Fruit fly (Drosophila melanogaster) whole organism, prepupa: Measurements from ENCODE around the gene SMSr.

Experiments used
- Blimp-1 ChIP-seq: fragments of 200-800 bp; sonication (Bioruptor generic); optimal IDR thresholded peaks from 3 replicates; lab custom pipeline; 2017; ENCODE audit warnings: missing biosample characterization, missing genetic modification characterization, mild to moderate bottlenecking, moderate library complexity, missing genetic modification reagents
- CG10631 ChIP-seq: fragments of 200-800 bp; sonication (Bioruptor generic); optimal IDR thresholded peaks from 2 replicates; lab custom pipeline; 2016; ENCODE audit warnings: missing biosample characterization, missing genetic modification characterization
- CG11294 ChIP-seq: fragments of 200-800 bp; sonication (Bioruptor generic); IDR thresholded peaks from 2 replicates; pipeline ENCODE4 v1.3.6; 2022; ENCODE audit warnings: missing biosample characterization, missing genetic modification characterization
- CG11762 ChIP-seq: fragments of 200-800 bp; sonication (Bioruptor generic); optimal IDR thresholded peaks from 3 replicates; lab custom pipeline; 2016; ENCODE audit warnings: missing biosample characterization, missing genetic modification characterization; ENCODE audit not compliant: insufficient read depth
- CG11902 ChIP-seq: fragments of 200-800 bp; sonication (Bioruptor generic); optimal IDR thresholded peaks from 3 replicates; lab custom pipeline; 2016; ENCODE audit warnings: missing biosample characterization, missing genetic modification characterization
- CG15336 ChIP-seq: fragments of 200-800 bp; sonication (Bioruptor generic); IDR thresholded peaks from 2 replicates; pipeline ENCODE4 v1.3.6; 2022; ENCODE audit warnings: missing biosample characterization, missing genetic modification characterization
- CG1621 ChIP-seq: fragments of 200-800 bp; sonication (Bioruptor generic); optimal IDR thresholded peaks from 3 replicates; lab custom pipeline; 2018; ENCODE audit warnings: missing biosample characterization, mild to moderate bottlenecking, missing genetic modification characterization
- CG16779 ChIP-seq: fragments of 200-800 bp; sonication (Bioruptor generic); optimal IDR thresholded peaks from 3 replicates; lab custom pipeline; 2017; ENCODE audit warnings: missing biosample characterization, mild to moderate bottlenecking, missing genetic modification characterization
- CG3032 ChIP-seq: fragments of 200-800 bp; optimal IDR thresholded peaks from 2 replicates; lab custom pipeline; 2019; ENCODE audit warnings: missing biosample characterization, mild to moderate bottlenecking, missing genetic modification characterization, moderate library complexity
- CG32006 ChIP-seq: fragments of 200-800 bp; sonication (Bioruptor generic); optimal IDR thresholded peaks from 3 replicates; lab custom pipeline; 2017; ENCODE audit warnings: missing biosample characterization, mild to moderate bottlenecking, missing genetic modification characterization
- CG34406 ChIP-seq: fragments of 200-800 bp; sonication (Bioruptor generic); optimal IDR thresholded peaks from 3 replicates; lab custom pipeline; 2016; ENCODE audit warnings: missing biosample characterization, missing genetic modification characterization
- CG6163 ChIP-seq: fragments of 200-800 bp; sonication (Bioruptor generic); IDR thresholded peaks from 3 replicates; pipeline ENCODE4 v1.3.6; 2022; ENCODE audit warnings: missing biosample characterization, missing genetic modification characterization
- CG6276 ChIP-seq: fragments of 200-800 bp; sonication (Bioruptor generic); optimal IDR thresholded peaks from 2 replicates; lab custom pipeline; 2017; ENCODE audit warnings: missing biosample characterization, mild to moderate bottlenecking, missing genetic modification characterization
- CG6854 ChIP-seq: fragments of 200-800 bp; sonication (Bioruptor generic); optimal IDR thresholded peaks from 2 replicates; lab custom pipeline; 2017; ENCODE audit warnings: missing biosample characterization, mild to moderate bottlenecking, missing genetic modification characterization
- CG7368 ChIP-seq: fragments of 200-800 bp; sonication (Bioruptor generic); optimal IDR thresholded peaks from 3 replicates; lab custom pipeline; 2016; ENCODE audit warnings: missing biosample characterization, missing genetic modification characterization
- CG8119 ChIP-seq: fragments of 200-800 bp; sonication (Bioruptor generic); IDR thresholded peaks from 3 replicates; pipeline ENCODE4 v1.3.6; 2022; ENCODE audit warnings: missing biosample characterization, missing genetic modification characterization
- CG9139 ChIP-seq: fragments of 200-800 bp; sonication (Bioruptor generic); optimal IDR thresholded peaks from 3 replicates; lab custom pipeline; 2017; ENCODE audit warnings: missing biosample characterization, mild to moderate bottlenecking, missing genetic modification characterization
- Eip78C ChIP-seq: fragments of 200-800 bp; sonication (Bioruptor generic); peaks from one replicate; lab custom pipeline; 2016; ENCODE audit warnings: missing biosample characterization, missing genetic modification characterization
- Eip93F ChIP-seq: fragments of 200-800 bp; sonication (Bioruptor generic); optimal IDR thresholded peaks from 2 replicates; lab custom pipeline; 2016; ENCODE audit warnings: missing biosample characterization, mild to moderate bottlenecking, missing genetic modification characterization
- Ets21C ChIP-seq: fragments of 200-800 bp; sonication (Bioruptor generic); optimal IDR thresholded peaks from 3 replicates; lab custom pipeline; 2016; ENCODE audit warnings: missing biosample characterization, missing genetic modification characterization
- Ets96B ChIP-seq: fragments of 200-800 bp; optimal IDR thresholded peaks from 2 replicates; lab custom pipeline; 2019; ENCODE audit warnings: missing biosample characterization, mild to moderate bottlenecking, missing genetic modification characterization, moderate library complexity
- Gug ChIP-seq: fragments of 200-800 bp; sonication (Bioruptor generic); IDR thresholded peaks from 2 replicates; pipeline ENCODE4 v1.3.6; 2022; ENCODE audit warnings: missing biosample characterization, missing genetic modification characterization
- Hr38 ChIP-seq: sonication (Bioruptor generic); optimal IDR thresholded peaks from 2 replicates; lab custom pipeline; 2016; ENCODE audit warnings: missing biosample characterization, missing genetic modification characterization
- Hr39 ChIP-seq: fragments of 200-800 bp; sonication (Bioruptor generic); optimal IDR thresholded peaks from 2 replicates; lab custom pipeline; 2016; ENCODE audit warnings: missing biosample characterization, missing genetic modification characterization
- Hr4 ChIP-seq: fragments of 200-800 bp; sonication (Bioruptor generic); optimal IDR thresholded peaks from 3 replicates; lab custom pipeline; 2016; ENCODE audit warnings: missing biosample characterization, missing genetic modification characterization
- Lpt ChIP-seq: fragments of 200-800 bp; sonication (Bioruptor generic); optimal IDR thresholded peaks from 3 replicates; lab custom pipeline; 2016; ENCODE audit warnings: missing biosample characterization, missing genetic modification characterization
- Met ChIP-seq: fragments of 200-800 bp; sonication (Bioruptor generic); optimal IDR thresholded peaks from 3 replicates; lab custom pipeline; 2016; ENCODE audit warnings: missing biosample characterization, missing genetic modification characterization
- OdsH ChIP-seq: fragments of 200-800 bp; sonication (Bioruptor generic); optimal IDR thresholded peaks from 3 replicates; lab custom pipeline; 2016; ENCODE audit warnings: missing biosample characterization, missing genetic modification characterization
- Sox14 ChIP-seq: fragments of 200-800 bp; sonication (Bioruptor generic); optimal IDR thresholded peaks from 3 replicates; lab custom pipeline; 2016; ENCODE audit warnings: missing biosample characterization, missing genetic modification characterization
- Sox15 ChIP-seq: fragments of 200-800 bp; sonication (Bioruptor generic); optimal IDR thresholded peaks from 3 replicates; lab custom pipeline; 2016; ENCODE audit warnings: missing biosample characterization, missing genetic modification characterization
- achi ChIP-seq: fragments of 200-800 bp; sonication (Bioruptor generic); optimal IDR thresholded peaks from 3 replicates; lab custom pipeline; 2016; ENCODE audit warnings: missing biosample characterization, missing genetic modification characterization
- acj6 ChIP-seq: fragments of 200-800 bp; sonication (Bioruptor generic); optimal IDR thresholded peaks from 3 replicates; lab custom pipeline; 2016; ENCODE audit warnings: missing biosample characterization, missing genetic modification characterization
- cyc ChIP-seq: fragments of 200-800 bp; sonication (Bioruptor generic); optimal IDR thresholded peaks from 3 replicates; lab custom pipeline; 2016; ENCODE audit warnings: missing biosample characterization, missing genetic modification characterization
- eg ChIP-seq: fragments of 200-800 bp; sonication (Bioruptor generic); IDR thresholded peaks from 3 replicates; pipeline ENCODE4 v1.3.6; 2022; ENCODE audit warnings: missing biosample characterization, missing genetic modification characterization
- esn ChIP-seq: fragments of 200-800 bp; sonication (Bioruptor generic); optimal IDR thresholded peaks from 2 replicates; lab custom pipeline; 2016; ENCODE audit warnings: missing biosample characterization, mild to moderate bottlenecking, missing genetic modification characterization, moderate library complexity
- fd59A ChIP-seq: fragments of 200-800 bp; sonication (Bioruptor generic); optimal IDR thresholded peaks from 2 replicates; lab custom pipeline; 2017; ENCODE audit warnings: missing biosample characterization, mild to moderate bottlenecking, missing genetic modification characterization, missing genetic modification reagents
- fd85E ChIP-seq: fragments of 200-800 bp; sonication (Bioruptor generic); optimal IDR thresholded peaks from 3 replicates; lab custom pipeline; 2016; ENCODE audit warnings: missing biosample characterization, missing genetic modification characterization
- fkh ChIP-seq: fragments of 200-800 bp; sonication (Bioruptor generic); optimal IDR thresholded peaks from 3 replicates; lab custom pipeline; 2017; ENCODE audit warnings: missing biosample characterization, mild to moderate bottlenecking, missing genetic modification characterization, moderate library complexity
- lz ChIP-seq: fragments of 200-800 bp; sonication (Bioruptor generic); optimal IDR thresholded peaks from 3 replicates; lab custom pipeline; 2016; ENCODE audit warnings: missing biosample characterization, missing genetic modification characterization
- net ChIP-seq: fragments of 200-800 bp; sonication (Bioruptor generic); optimal IDR thresholded peaks from 3 replicates; lab custom pipeline; 2016; ENCODE audit warnings: missing biosample characterization, missing genetic modification characterization
- pdm3 ChIP-seq: fragments of 200-800 bp; sonication (Bioruptor generic); optimal IDR thresholded peaks from 3 replicates; lab custom pipeline; 2016; ENCODE audit warnings: missing biosample characterization, missing genetic modification characterization
- salr ChIP-seq, 2 experiments: fragments of 200-800 bp; sonication (Bioruptor generic); optimal IDR thresholded peaks; 3 replicates each; lab custom pipeline; 2016 to 2018; ENCODE audit warnings: missing biosample characterization in 2 of 2, missing genetic modification characterization in 2 of 2, mild to moderate bottlenecking in 1 of 2
- ss ChIP-seq, 2 experiments: fragments of 200-800 bp; sonication (Bioruptor generic); optimal IDR thresholded peaks; 2 replicates in 1 of 2; 3 replicates in 1 of 2; lab custom pipeline; 2017 to 2018; ENCODE audit warnings: mild to moderate bottlenecking in 2 of 2, missing biosample characterization in 2 of 2, missing genetic modification characterization in 2 of 2, moderate library complexity in 1 of 2
- svp ChIP-seq: fragments of 200-800 bp; sonication (Bioruptor generic); peaks from one replicate; lab custom pipeline; 2016; ENCODE audit warnings: missing biosample characterization, missing genetic modification characterization
- topi ChIP-seq: fragments of 200-800 bp; sonication (Bioruptor generic); optimal IDR thresholded peaks from 3 replicates; lab custom pipeline; 2016; ENCODE audit warnings: missing biosample characterization, missing genetic modification characterization
- vri ChIP-seq: fragments of 200-800 bp; sonication (Bioruptor generic); optimal IDR thresholded peaks from 3 replicates; lab custom pipeline; 2016; ENCODE audit warnings: missing biosample characterization, mild to moderate bottlenecking, missing genetic modification characterization

The SMSr gene

dm6 chr3L:7347984-7348631, 33.2 kb downstream of the SMSr start, which contains the start of the genes Srp19 and qm (continued):
- no peak for TF ChIP-seq fd59A (GFP tag; lab: Kevin White, UChicago)
- no peak for TF ChIP-seq Hr38 (GFP tag; lab: Kevin White, UChicago)
- TF ChIP-seq Eip93F (GFP tag; lab: Kevin White, UChicago): peak; percentile 63
- TF ChIP-seq pdm3 (GFP tag; lab: Kevin White, UChicago): no peak
- no peak; the same call in 2 of the 3 replicates for TF ChIP-seq CG6163 (GFP tag; lab: Robert Waterston, UW)
- TF ChIP-seq fkh (GFP tag; lab: Kevin White, UChicago): peak; percentile 74
- no peak for TF ChIP-seq CG16779
- TF ChIP-seq CG7368 (GFP tag; lab: Kevin White, UChicago): no peak
- TF ChIP-seq Blimp-1 (GFP tag; lab: Kevin White, UChicago): no peak
- TF ChIP-seq CG11762 (GFP tag; lab: Kevin White, UChicago): no peak
- TF ChIP-seq salr (GFP tag; optimal IDR thresholded peaks at IDR 0.05; lab: Kevin White, UChicago): no peak
- TF ChIP-seq esn: peak; percentile 66
- TF ChIP-seq topi (GFP tag; lab: Kevin White, UChicago): peak; percentile 38
- peak; percentile 52 for TF ChIP-seq Eip78C (GFP tag; lab: Kevin White, UChicago)
- TF ChIP-seq Met: no peak
- no peak; the same call in 2 of the 3 replicates for TF ChIP-seq eg
- TF ChIP-seq cyc (GFP tag; lab: Kevin White, UChicago): peak; percentile 23
- peak; percentile 1 for TF ChIP-seq achi (GFP tag; lab: Kevin White, UChicago)
- peak; percentile 52; the same call in 1 of the 3 replicates for TF ChIP-seq CG8119 (GFP tag; lab: Robert Waterston, UW)
- TF ChIP-seq svp (GFP tag; lab: Kevin White, UChicago): no peak

- TF ChIP-seq Hr4 (no peak), Ets21C (GFP tag; lab: Kevin White, UChicago) (no peak), CG34406 (no peak), acj6 (no peak), CG9139 (GFP tag; lab: Kevin White, UChicago) (no peak), Hr39 (GFP tag; lab: Kevin White, UChicago) (no peak), fd59A (GFP tag; lab: Kevin White, UChicago) (no peak), CG10631 (no peak)
These were observed 34.3 kb downstream of the SMSr start, which contains the start of gene CG14834 for dm6 chr3L:7346951-7347350. Gene CG14834, minus strand, starts transcription at chr3L:7347123.

dm6 chr3L:7344965-7345427, 36.3 kb downstream of the SMSr start, which contains the start of gene Cln7:
Gene Cln7, minus strand, starts transcription at chr3L:7345183.
- TF ChIP-seq acj6 (no peak), svp (GFP tag; lab: Kevin White, UChicago) (no peak), eg (peak; percentile 77; the same call in 2 of the 3 replicates), Sox14 (GFP tag; lab: Kevin White, UChicago) (peak; percentile 88), Lpt (peak; percentile 59), CG15336 (GFP tag; lab: Robert Waterston, UW) (peak; percentile 63), Sox15 (GFP tag; lab: Kevin White, UChicago) (no peak), OdsH (no peak), CG11762 (GFP tag; lab: Kevin White, UChicago) (no peak), cyc (GFP tag; lab: Kevin White, UChicago) (no peak), Gug (GFP tag; lab: Robert Waterston, UW) (no peak), Hr4 (no peak), Ets96B (tag; lab: Kevin White, UChicago) (peak; percentile 36), CG34406 (peak; percentile 54), CG6854 (GFP tag; lab: Kevin White, UChicago) (peak; percentile 85), Eip78C (GFP tag; lab: Kevin White, UChicago) (peak; percentile 83), fd85E (GFP tag; lab: Kevin White, UChicago) (peak; percentile 79), Eip93F (GFP tag; lab: Kevin White, UChicago) (peak; percentile 78), lz (GFP tag; lab: Kevin White, UChicago) (no peak), CG3032 (tag; lab: Kevin White, UChicago) (peak; percentile 3), CG6163 (GFP tag; lab: Robert Waterston, UW) (peak; percentile 90), Blimp-1 (GFP tag; lab: Kevin White, UChicago) (peak; percentile 2), CG6276 (GFP tag; lab: Kevin White, UChicago) (peak; percentile 26), CG11294 (GFP tag; lab: Robert Waterston, UW) (no peak; the same call in 1 of the 2 replicates), vri (GFP tag; lab: Kevin White, UChicago) (peak; percentile 70), net (GFP tag; lab: Kevin White, UChicago) (peak; percentile 62), CG1621 (tag; lab: Kevin White, UChicago) (peak; percentile 26), CG11902 (no peak), CG7368 (GFP tag; lab: Kevin White, UChicago) (peak; percentile 30), CG32006 (GFP tag; lab: Kevin White, UChicago) (no peak), ss (GFP tag; optimal IDR thresholded peaks at IDR 0.05; lab: Kevin White, UChicago) (peak; percentile 69 to 72)
